Fruit fly (Drosophila melanogaster): ENCODE results near the gene Gba1b.

Gba1b gene

DNA sequence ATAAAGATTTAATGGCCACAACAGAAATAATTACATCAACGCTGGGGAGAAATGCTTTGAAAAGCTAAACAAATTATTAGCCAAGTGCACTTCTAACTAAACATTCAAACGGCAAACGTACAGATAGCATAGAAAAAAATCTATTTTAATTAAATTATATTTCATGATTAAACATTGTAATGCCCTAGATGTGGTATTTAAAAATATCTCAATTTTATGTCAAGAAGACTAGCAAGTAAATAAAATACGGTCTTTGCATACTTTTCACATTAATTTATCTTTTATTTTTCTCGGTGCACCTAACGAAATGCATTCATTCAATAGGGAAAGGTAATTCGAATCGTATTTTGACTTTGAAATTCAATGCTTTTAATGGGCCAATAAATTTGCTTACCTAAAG is 45.0 kb upstream of the Gba1b start (continued):
- TF ChIP-seq CG6272 (GFP tag; IDR thresholded peaks at IDR 0.05) (no peak), Hmr (GFP tag; optimal IDR thresholded peaks at IDR 0.05) (no peak), H2.0 (GFP tag; IDR thresholded peaks at IDR 0.05) (no peak), vnd (GFP tag; IDR thresholded peaks at IDR 0.05; ENCODE audit: partially characterized antibody) (no peak), C15 (GFP tag; IDR thresholded peaks at IDR 0.05) (no peak), jigr1 (GFP tag; IDR thresholded peaks at IDR 0.05) (no peak), dysf (GFP tag; IDR thresholded peaks at IDR 0.05) (no peak), Dll (GFP tag; IDR thresholded peaks at IDR 0.05; ENCODE audit: partially characterized antibody) (no peak), Tbp (GFP tag; optimal IDR thresholded peaks at IDR 0.05) (no peak), CG17186 (GFP tag; optimal IDR thresholded peaks at IDR 0.05) (no peak), chinmo (GFP tag; IDR thresholded peaks at IDR 0.05; ENCODE audit: partially characterized antibody) (no peak), CG9215 (GFP tag; IDR thresholded peaks at IDR 0.05) (no peak), CG17612 (GFP tag; IDR thresholded peaks at IDR 0.05) (no peak), Blimp-1 (GFP tag; optimal IDR thresholded peaks at IDR 0.05) (peak; percentile 56), CG2875 (GFP tag; optimal IDR thresholded peaks at IDR 0.05) (no peak), CG8944 (GFP tag; optimal IDR thresholded peaks at IDR 0.05) (no peak), tgo (GFP tag; IDR thresholded peaks at IDR 0.05) (no peak), lilli (GFP tag; optimal IDR thresholded peaks at IDR 0.05) (no peak), rib (GFP tag; IDR thresholded peaks at IDR 0.05) (no peak), Xrp1 (GFP tag; IDR thresholded peaks at IDR 0.05) (peak; percentile 19; the same call in 1 of the 2 replicates), CG30403 (GFP tag; optimal IDR thresholded peaks at IDR 0.05) (no peak), twi (tag; optimal IDR thresholded peaks at IDR 0.05) (no peak), Ssrp (tag; optimal IDR thresholded peaks at IDR 0.05) (peak; percentile 18), bigmax (GFP tag; optimal IDR thresholded peaks at IDR 0.05) (no peak), CG15479 (GFP tag; optimal IDR thresholded peaks at IDR 0.05) (no peak), Atf6 (GFP tag; IDR thresholded peaks at IDR 0.05) (no peak), CG4707 (GFP tag; optimal IDR thresholded peaks at IDR 0.05) (no peak), Nf-YC (tag; optimal IDR thresholded peaks at IDR 0.05) (no peak), gsb-n (tag; optimal IDR thresholded peaks at IDR 0.05) (peak; percentile 29), CG18262 (tag; optimal IDR thresholded peaks at IDR 0.05) (peak; percentile 32), bcd (GFP tag; optimal IDR thresholded peaks at IDR 0.05) (no peak), CG4730 (GFP tag; IDR thresholded peaks at IDR 0.05) (no peak), Nf-YA (GFP tag; IDR thresholded peaks at IDR 0.05) (no peak), CG10979 (tag; optimal IDR thresholded peaks at IDR 0.05) (peak; percentile 41), gt (GFP tag; IDR thresholded peaks at IDR 0.05) (no peak), PHDP (tag; optimal IDR thresholded peaks at IDR 0.05) (peak; percentile 17), exex (tag; optimal IDR thresholded peaks at IDR 0.05) (no peak), btn (GFP tag; optimal IDR thresholded peaks at IDR 0.05) (no peak), Scr (GFP tag; IDR thresholded peaks at IDR 0.05; ENCODE audit: partially characterized antibody) (no peak), CG12744 (GFP tag; optimal IDR thresholded peaks at IDR 0.05) (no peak), CG16863 (GFP tag; optimal IDR thresholded peaks at IDR 0.05) (no peak), CG31441 (GFP tag; IDR thresholded peaks at IDR 0.05) (peak; percentile 35; the same call in 1 of the 2 replicates), B-H2 (GFP tag; optimal IDR thresholded peaks at IDR 0.05) (no peak), CG18011 (GFP tag; optimal IDR thresholded peaks at IDR 0.05) (no peak), Xbp1 (GFP tag; optimal IDR thresholded peaks at IDR 0.05) (no peak), CG33557 (GFP tag; optimal IDR thresholded peaks at IDR 0.05) (no peak), nmo (GFP tag; optimal IDR thresholded peaks at IDR 0.05) (peak; percentile 10), CG8281 (tag; optimal IDR thresholded peaks at IDR 0.05) (no peak), CG11723 (GFP tag; optimal IDR thresholded peaks at IDR 0.05) (no peak), luna (GFP tag; optimal IDR thresholded peaks at IDR 0.05) (no peak), CG13287 (GFP tag; IDR thresholded peaks at IDR 0.05; ENCODE audit: partially characterized antibody) (no peak), ro (GFP tag; IDR thresholded peaks at IDR 0.05) (no peak)
